Fruit fly (Drosophila melanogaster) whole organism, embryonic: ENCODE data around the gene Tlk.

Source experiments
- B-H1 ChIP-seq: fragments of 200-800 bp; sonication (Bioruptor generic); IDR thresholded peaks from 3 replicates; pipeline ENCODE4 v1.3.6; 2022; ENCODE audit warnings: missing biosample characterization, missing genetic modification characterization
- CG10366 ChIP-seq: fragments of 200-800 bp; sonication (Bioruptor generic); IDR thresholded peaks from 2 replicates; pipeline ENCODE4 v1.3.6; 2022; ENCODE audit warnings: missing biosample characterization, missing genetic modification characterization
- CG11247 ChIP-seq: fragments of 200-800 bp; sonication (Bioruptor generic); IDR thresholded peaks from 2 replicates; pipeline ENCODE4 v1.3.6; 2022; ENCODE audit warnings: missing biosample characterization, missing genetic modification characterization
- CG12104 ChIP-seq: fragments of 200-800 bp; sonication (Bioruptor generic); optimal IDR thresholded peaks from 3 replicates; lab custom pipeline; 2016; ENCODE audit warnings: missing biosample characterization, missing genetic modification characterization
- CG12659 ChIP-seq: fragments of 200-800 bp; sonication (Bioruptor generic); optimal IDR thresholded peaks from 3 replicates; lab custom pipeline; 2017; ENCODE audit warnings: mild to moderate bottlenecking, missing biosample characterization, missing genetic modification reagents, missing genetic modification characterization
- CG12769 ChIP-seq: fragments of 200-800 bp; sonication (Bioruptor generic); optimal IDR thresholded peaks from 2 replicates; lab custom pipeline; 2019; ENCODE audit warnings: missing biosample characterization, mild to moderate bottlenecking, missing genetic modification characterization, moderate library complexity
- CG13287 ChIP-seq: fragments of 200-800 bp; sonication (Bioruptor generic); IDR thresholded peaks from 2 replicates; pipeline ENCODE4 v1.3.6; 2022; ENCODE audit warnings: missing biosample characterization, missing genetic modification characterization; ENCODE audit not compliant: partially characterized antibody
- CG17328 ChIP-seq: fragments of 200-800 bp; sonication (Bioruptor generic); IDR thresholded peaks from 2 replicates; pipeline ENCODE4 v1.3.6; 2022; ENCODE audit warnings: missing biosample characterization, missing genetic modification characterization
- CG17912 ChIP-seq: fragments of 200-800 bp; sonication (Bioruptor generic); optimal IDR thresholded peaks from 2 replicates; lab custom pipeline; 2018; ENCODE audit warnings: missing biosample characterization, mild to moderate bottlenecking, missing genetic modification characterization
- CG3163 ChIP-seq: fragments of 200-800 bp; sonication (Bioruptor generic); optimal IDR thresholded peaks from 3 replicates; lab custom pipeline; 2016; ENCODE audit warnings: missing biosample characterization, missing genetic modification characterization
- CG3281 ChIP-seq: fragments of 200-800 bp; sonication (Bioruptor generic); optimal IDR thresholded peaks from 3 replicates; lab custom pipeline; 2017; ENCODE audit warnings: missing biosample characterization, mild to moderate bottlenecking, missing genetic modification characterization
- CG34224 ChIP-seq: fragments of 200-800 bp; sonication (Bioruptor generic); IDR thresholded peaks from 3 replicates; pipeline ENCODE4 v1.3.6; 2022; ENCODE audit warnings: missing biosample characterization, missing genetic modification characterization; ENCODE audit not compliant: partially characterized antibody
- CG3995 ChIP-seq: fragments of 200-800 bp; sonication (Bioruptor generic); optimal IDR thresholded peaks from 3 replicates; lab custom pipeline; 2016; ENCODE audit warnings: missing biosample characterization, missing genetic modification characterization
- CG4404 ChIP-seq: fragments of 200-800 bp; sonication (Bioruptor generic); IDR thresholded peaks from 2 replicates; pipeline ENCODE4 v1.3.6; 2022; ENCODE audit warnings: missing biosample characterization, missing genetic modification characterization
- CG6175 ChIP-seq: fragments of 200-800 bp; sonication (Bioruptor generic); IDR thresholded peaks from 3 replicates; pipeline ENCODE4 v1.3.6; 2022; ENCODE audit warnings: missing biosample characterization, missing genetic modification characterization
- CG6765 ChIP-seq: fragments of 200-800 bp; sonication (Bioruptor generic); optimal IDR thresholded peaks from 3 replicates; lab custom pipeline; 2017; ENCODE audit warnings: missing biosample characterization, mild to moderate bottlenecking, missing genetic modification characterization
- CG7745 ChIP-seq: fragments of 200-800 bp; sonication (Bioruptor generic); optimal IDR thresholded peaks from 2 replicates; lab custom pipeline; 2018; ENCODE audit warnings: missing biosample characterization, mild to moderate bottlenecking, missing genetic modification characterization, moderate library complexity
- CG7786 ChIP-seq: fragments of 200-800 bp; sonication (Bioruptor generic); optimal IDR thresholded peaks from 2 replicates; lab custom pipeline; 2016; ENCODE audit warnings: missing biosample characterization, missing genetic modification characterization
- CG9797 ChIP-seq: fragments of 200-800 bp; sonication (Bioruptor generic); optimal IDR thresholded peaks from 3 replicates; lab custom pipeline; 2018; ENCODE audit warnings: missing biosample characterization, mild to moderate bottlenecking, missing genetic modification characterization
- CTCF ChIP-seq: fragments of 200-800 bp; sonication (Bioruptor generic); optimal IDR thresholded peaks from 2 replicates; lab custom pipeline; 2017; ENCODE audit warnings: missing biosample characterization, mild to moderate bottlenecking, missing genetic modification characterization, moderate library complexity
- Dip2 ChIP-seq: fragments of 200-800 bp; sonication (Bioruptor generic); IDR thresholded peaks from 2 replicates; pipeline ENCODE4 v1.3.6; 2022; ENCODE audit warnings: missing biosample characterization, missing genetic modification characterization
- E2f2 ChIP-seq: fragments of 200-800 bp; sonication (Bioruptor generic); IDR thresholded peaks from 2 replicates; pipeline ENCODE4 v1.3.6; 2022; ENCODE audit warnings: missing biosample characterization, missing genetic modification characterization
- HHEX ChIP-seq: fragments of 200-800 bp; sonication (Bioruptor generic); optimal IDR thresholded peaks from 3 replicates; lab custom pipeline; 2017; ENCODE audit warnings: missing biosample characterization, mild to moderate bottlenecking, missing genetic modification characterization, missing genetic modification reagents
- Max ChIP-seq: fragments of 200-800 bp; sonication (Bioruptor generic); optimal IDR thresholded peaks from 2 replicates; lab custom pipeline; 2016; ENCODE audit warnings: missing biosample characterization, mild to moderate bottlenecking, missing genetic modification characterization
- Meics ChIP-seq: fragments of 200-800 bp; sonication (Bioruptor generic); optimal IDR thresholded peaks from 2 replicates; lab custom pipeline; 2017; ENCODE audit warnings: missing biosample characterization, mild to moderate bottlenecking, missing genetic modification characterization
- PHDP ChIP-seq: fragments of 200-800 bp; sonication (Bioruptor generic); optimal IDR thresholded peaks from 3 replicates; lab custom pipeline; 2018; ENCODE audit warnings: missing biosample characterization, mild to moderate bottlenecking, missing genetic modification characterization, moderate library complexity
- Rfx ChIP-seq: fragments of 200-800 bp; sonication (Bioruptor generic); IDR thresholded peaks from 2 replicates; pipeline ENCODE4 v1.3.6; 2022; ENCODE audit warnings: missing biosample characterization, missing genetic modification characterization
- Sox102F ChIP-seq: fragments of 200-800 bp; sonication (Bioruptor generic); optimal IDR thresholded peaks from 2 replicates; lab custom pipeline; 2018; ENCODE audit warnings: missing biosample characterization, mild to moderate bottlenecking, missing genetic modification characterization, moderate library complexity
- Trl ChIP-seq, 3 experiments: fragments of >200 bp in 2 of 3; fragments of 200-800 bp in 1 of 3; sonication (Bioruptor generic) in 1 of 3; optimal IDR thresholded peaks; 2 replicates in 1 of 3; 3 replicates in 2 of 3; lab custom pipeline; 2016 to 2017; ENCODE audit warnings: missing biosample characterization in 1 of 3, missing genetic modification characterization in 1 of 3
- Vsx1 ChIP-seq: fragments of 200-800 bp; sonication (Bioruptor generic); optimal IDR thresholded peaks from 2 replicates; lab custom pipeline; 2017; ENCODE audit warnings: missing biosample characterization, mild to moderate bottlenecking, missing genetic modification characterization, missing genetic modification reagents
- Xbp1 ChIP-seq: fragments of 200-800 bp; sonication (Bioruptor generic); optimal IDR thresholded peaks from 3 replicates; lab custom pipeline; 2016; ENCODE audit warnings: missing biosample characterization, mild to moderate bottlenecking, missing genetic modification characterization
- ash1 ChIP-seq: fragments of 200-800 bp; sonication (Bioruptor generic); optimal IDR thresholded peaks from 2 replicates; lab custom pipeline; 2018; ENCODE audit warnings: missing biosample characterization, mild to moderate bottlenecking, missing genetic modification characterization
- da ChIP-seq: fragments of 200-800 bp; sonication (Bioruptor generic); optimal IDR thresholded peaks from 2 replicates; lab custom pipeline; 2016; ENCODE audit warnings: missing biosample characterization, missing genetic modification characterization
- esg ChIP-seq: fragments of 200-800 bp; sonication (Bioruptor generic); conservative IDR thresholded peaks from 2 replicates; pipeline ENCODE4 v1.3.6; 2022; ENCODE audit warnings: missing biosample characterization, missing genetic modification characterization
- fd3F ChIP-seq: fragments of 200-800 bp; sonication (Bioruptor generic); optimal IDR thresholded peaks from 2 replicates; lab custom pipeline; 2018; ENCODE audit warnings: missing biosample characterization, mild to moderate bottlenecking, missing genetic modification characterization, moderate library complexity
- gsb-n ChIP-seq: fragments of 200-800 bp; sonication (Bioruptor generic); optimal IDR thresholded peaks from 3 replicates; lab custom pipeline; 2018; ENCODE audit warnings: missing biosample characterization, mild to moderate bottlenecking, missing genetic modification characterization
- hbn ChIP-seq: fragments of 200-800 bp; sonication (Bioruptor generic); IDR thresholded peaks from 2 replicates; pipeline ENCODE4 v1.3.6; 2022; ENCODE audit warnings: missing biosample characterization, missing genetic modification characterization; ENCODE audit not compliant: partially characterized antibody
- hth ChIP-seq: fragments of >200 bp; optimal IDR thresholded peaks from 2 replicates; lab custom pipeline; 2017; ENCODE audit warnings: inconsistent platforms
- jigr1 ChIP-seq: fragments of 200-800 bp; sonication (Bioruptor generic); IDR thresholded peaks from 3 replicates; pipeline ENCODE4 v1.3.6; 2022; ENCODE audit warnings: missing biosample characterization, missing genetic modification characterization
- luna ChIP-seq: fragments of 200-800 bp; sonication (Bioruptor generic); optimal IDR thresholded peaks from 2 replicates; lab custom pipeline; 2016; ENCODE audit warnings: missing biosample characterization, missing genetic modification characterization
- peb ChIP-seq: fragments of 200-800 bp; sonication (Bioruptor generic); IDR thresholded peaks from 2 replicates; pipeline ENCODE4 v1.3.6; 2022; ENCODE audit warnings: missing biosample characterization, missing genetic modification characterization
- repo ChIP-seq: fragments of 200-800 bp; sonication (Bioruptor generic); optimal IDR thresholded peaks from 2 replicates; lab custom pipeline; 2016; ENCODE audit warnings: missing biosample characterization, missing genetic modification characterization
- seq ChIP-seq: fragments of 200-800 bp; sonication (Bioruptor generic); IDR thresholded peaks from 2 replicates; pipeline ENCODE4 v1.3.6; 2022; ENCODE audit warnings: missing biosample characterization, missing genetic modification characterization
- slp2 ChIP-seq: fragments of 200-800 bp; sonication (Bioruptor generic); optimal IDR thresholded peaks from 2 replicates; lab custom pipeline; 2016; ENCODE audit warnings: missing biosample characterization, missing genetic modification characterization
- sqz ChIP-seq: fragments of 200-800 bp; sonication (Bioruptor generic); optimal IDR thresholded peaks from 3 replicates; lab custom pipeline; 2018; ENCODE audit warnings: missing biosample characterization, mild to moderate bottlenecking, missing genetic modification characterization
- sr ChIP-seq: fragments of 200-800 bp; sonication (Bioruptor generic); IDR thresholded peaks from 3 replicates; pipeline ENCODE4 v1.3.6; 2022; ENCODE audit warnings: missing biosample characterization, missing genetic modification characterization
- tx ChIP-seq: fragments of 200-800 bp; sonication (Bioruptor generic); optimal IDR thresholded peaks from 2 replicates; lab custom pipeline; 2016; ENCODE audit warnings: missing biosample characterization, missing genetic modification characterization
- vnd ChIP-seq: fragments of 200-800 bp; sonication (Bioruptor generic); IDR thresholded peaks from 3 replicates; pipeline ENCODE4 v1.3.6; 2022; ENCODE audit warnings: missing biosample characterization, missing genetic modification characterization; ENCODE audit not compliant: partially characterized antibody
- zf30C ChIP-seq: fragments of 200-800 bp; sonication (Bioruptor generic); optimal IDR thresholded peaks from 3 replicates; lab custom pipeline; 2018; ENCODE audit warnings: missing biosample characterization, mild to moderate bottlenecking, missing genetic modification characterization

Tlk gene

DNA sequence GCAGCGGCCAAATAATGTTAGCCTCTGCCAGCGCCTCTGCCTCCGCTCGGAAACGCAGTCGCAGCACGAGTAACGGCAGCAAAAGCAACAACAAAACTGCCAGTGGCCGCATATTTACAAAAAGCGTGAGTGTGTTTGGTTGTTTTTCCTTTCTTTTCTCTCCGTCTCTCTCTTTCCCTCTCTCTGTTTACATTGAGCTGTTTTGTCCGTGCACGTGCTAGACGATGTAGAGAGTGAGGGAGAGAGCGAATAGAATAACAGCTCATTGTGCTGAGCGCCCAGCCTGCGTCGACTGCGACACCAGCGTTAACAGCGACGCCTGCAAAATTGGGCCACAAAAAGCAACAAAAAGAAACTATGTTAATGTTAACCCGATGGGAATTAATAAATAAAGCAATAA, 57.4 kb downstream of the Tlk start (continued):
- no peak for TF ChIP-seq tx (GFP tag; lab: Kevin White, UChicago)
- peak; percentile 52; the same call in 1 of the 3 replicates for TF ChIP-seq CG34224 (GFP tag; lab: Robert Waterston, UW)
- TF ChIP-seq hbn (GFP tag; lab: Robert Waterston, UW), result no peak
- TF ChIP-seq jigr1, result no peak
- TF ChIP-seq ash1 (GFP tag; lab: Kevin White, UChicago), result peak; percentile 42
- TF ChIP-seq CG12104 (GFP tag; lab: Kevin White, UChicago), result peak; percentile 23
- no peak for TF ChIP-seq da
- no peak for TF ChIP-seq CG3995
- no peak for TF ChIP-seq B-H1
- TF ChIP-seq esg (GFP tag; lab: Robert Waterston, UW), result no peak

- TF ChIP-seq peb (GFP tag; lab: Robert Waterston, UW) (no peak), sr (GFP tag; lab: Robert Waterston, UW) (no peak), CG3163 (GFP tag; lab: Kevin White, UChicago) (peak; percentile 49), Max (no peak), Trl (optimal IDR thresholded peaks at IDR 0.05; lab: Kevin White, UChicago) (peak; percentile 71 to 78), Trl (GFP tag; optimal IDR thresholded peaks at IDR 0.05; lab: Kevin White, UChicago) (no peak), CG6765 (no peak), CG12659 (GFP tag; lab: Kevin White, UChicago) (no peak), repo (no peak), CG7745 (tag; lab: Kevin White, UChicago) (peak; percentile 37), CG10366 (GFP tag; lab: Robert Waterston, UW) (no peak), PHDP (no peak), Xbp1 (GFP tag; lab: Kevin White, UChicago) (no peak), CG4404 (GFP tag; lab: Robert Waterston, UW) (no peak), Rfx (GFP tag; lab: Robert Waterston, UW) (no peak), gsb-n (tag; lab: Kevin White, UChicago) (peak; percentile 55), Vsx1 (no peak), Sox102F (GFP tag; lab: Kevin White, UChicago) (no peak), CG12769 (tag; lab: Kevin White, UChicago) (peak; percentile 33), vnd (GFP tag; lab: Robert Waterston, UW) (no peak), Dip2 (GFP tag; lab: Robert Waterston, UW) (no peak), fd3F (GFP tag; lab: Kevin White, UChicago) (no peak), CG17328 (no peak), sqz (GFP tag; lab: Kevin White, UChicago) (peak; percentile 89), HHEX (GFP tag; lab: Kevin White, UChicago) (no peak), zf30C (GFP tag; lab: Kevin White, UChicago) (peak; percentile 21), CG7786 (no peak), luna (GFP tag; lab: Kevin White, UChicago) (no peak), CG3281 (GFP tag; lab: Kevin White, UChicago) (no peak), seq (GFP tag; lab: Robert Waterston, UW) (no peak), CG6175 (no peak), CG11247 (GFP tag; lab: Robert Waterston, UW) (no peak), Meics (GFP tag; lab: Kevin White, UChicago) (no peak), CG13287 (GFP tag; lab: Robert Waterston, UW) (peak; percentile 29; the same call in 1 of the 2 replicates), slp2 (GFP tag; lab: Kevin White, UChicago) (no peak), E2f2 (GFP tag; lab: Robert Waterston, UW) (no peak), CG9797 (GFP tag; lab: Kevin White, UChicago) (no peak), hth (lab: Kevin White, UChicago) (no peak), CTCF (GFP tag; lab: Kevin White, UChicago) (no peak), CG17912 (no peak)
These were observed 58.5 kb downstream of the Tlk start for dm6 chrX:3778135-3778951.
